Fruit fly (Drosophila melanogaster) whole organism, wandering third instar larva: ENCODE data around the gene ry.
A peak's percentile ranks its signal among the peaks of the same experiment; 100 is the strongest.

Experiments
- CG32264 ChIP-seq: fragments of 200-800 bp; sonication (Bioruptor generic); optimal IDR thresholded peaks from 2 replicates; lab custom pipeline; 2016; ENCODE audit warnings: missing biosample characterization, missing genetic modification characterization
- CG9705 ChIP-seq: fragments of 200-800 bp; sonication (Bioruptor generic); optimal IDR thresholded peaks from 2 replicates; lab custom pipeline; 2018; ENCODE audit warnings: missing biosample characterization, mild to moderate bottlenecking, missing genetic modification characterization
- CrebA ChIP-seq: fragments of 200-800 bp; sonication (Bioruptor generic); optimal IDR thresholded peaks from 2 replicates; lab custom pipeline; 2016; ENCODE audit warnings: missing biosample characterization, mild to moderate bottlenecking, missing genetic modification characterization, borderline replicate concordance
- Dfd ChIP-seq: fragments of >200 bp; optimal IDR thresholded peaks from 2 replicates; lab custom pipeline; 2017; ENCODE audit warnings: missing biosample characterization, missing genetic modification characterization
- Dif ChIP-seq: fragments of 200-275, 200-300 bp; sonication (Bioruptor generic); optimal IDR thresholded peaks from 2 replicates; lab custom pipeline; 2018; ENCODE audit warnings: missing biosample characterization, missing genetic modification characterization; ENCODE audit not compliant: partially characterized antibody
- GATAd ChIP-seq: sonication (Bioruptor generic); optimal IDR thresholded peaks from 2 replicates; lab custom pipeline; 2016; ENCODE audit warnings: missing biosample characterization, missing genetic modification characterization
- HLH106 ChIP-seq: fragments of 200-800 bp; optimal IDR thresholded peaks from 3 replicates; lab custom pipeline; 2019; ENCODE audit warnings: missing biosample characterization, mild to moderate bottlenecking, missing genetic modification characterization, moderate library complexity
- Hnf4 ChIP-seq: fragments of 200-800 bp; sonication (Bioruptor generic); optimal IDR thresholded peaks from 2 replicates; lab custom pipeline; 2016; ENCODE audit warnings: missing biosample characterization, mild to moderate bottlenecking, missing genetic modification characterization
- Hr78 ChIP-seq: fragments of >200 bp; optimal IDR thresholded peaks from 2 replicates; lab custom pipeline; 2017; ENCODE audit warnings: missing biosample characterization, missing genetic modification characterization
- Hr83 ChIP-seq: fragments of 200-300 bp; sonication (Bioruptor generic); optimal IDR thresholded peaks from 2 replicates; lab custom pipeline; 2016; ENCODE audit warnings: missing biosample characterization, mild to moderate bottlenecking, missing genetic modification characterization, moderate library complexity; ENCODE audit not compliant: poor library complexity, severe bottlenecking
- Jra ChIP-seq: sonication (Bioruptor generic); optimal IDR thresholded peaks from 2 replicates; lab custom pipeline; 2016; ENCODE audit warnings: missing biosample characterization, missing genetic modification characterization
- Mio ChIP-seq: sonication (Bioruptor generic); optimal IDR thresholded peaks from 2 replicates; lab custom pipeline; 2016; ENCODE audit warnings: missing biosample characterization, missing genetic modification characterization
- N ChIP-seq: fragments of >200 bp; optimal IDR thresholded peaks from 2 replicates; lab custom pipeline; 2018; ENCODE audit warnings: missing biosample characterization, missing external identifiers, missing genetic modification characterization
- OdsH ChIP-seq: fragments of 200-800 bp; sonication (Bioruptor generic); optimal IDR thresholded peaks from 2 replicates; lab custom pipeline; 2016; ENCODE audit warnings: missing biosample characterization, mild to moderate bottlenecking, missing genetic modification characterization
- Rel ChIP-seq, 2 experiments: fragments of 200-800 bp; sonication (Bioruptor generic) in 1 of 2; optimal IDR thresholded peaks; 2 replicates in 1 of 2; 3 replicates in 1 of 2; lab custom pipeline; 2016 to 2019; ENCODE audit warnings: mild to moderate bottlenecking in 2 of 2, missing biosample characterization in 2 of 2, missing genetic modification characterization in 2 of 2, moderate library complexity in 1 of 2
- Sp1 ChIP-seq: fragments of 200-800 bp; sonication (Bioruptor generic); optimal IDR thresholded peaks from 3 replicates; lab custom pipeline; 2019; ENCODE audit warnings: missing biosample characterization, mild to moderate bottlenecking, missing genetic modification characterization, moderate library complexity
- Vsx2 ChIP-seq: fragments of 200-300, 225-300 bp; sonication (Bioruptor generic); optimal IDR thresholded peaks from 2 replicates; lab custom pipeline; 2018; ENCODE audit warnings: missing biosample characterization, missing genetic modification characterization; ENCODE audit not compliant: partially characterized antibody
- br ChIP-seq: fragments of 200-800 bp; sonication (Bioruptor generic); optimal IDR thresholded peaks from 2 replicates; lab custom pipeline; 2016; ENCODE audit warnings: missing biosample characterization, missing genetic modification characterization
- brk ChIP-seq: fragments of 200-800 bp; sonication (Bioruptor generic); optimal IDR thresholded peaks from 2 replicates; lab custom pipeline; 2016; ENCODE audit warnings: missing biosample characterization, mild to moderate bottlenecking, missing genetic modification characterization
- dl ChIP-seq, 2 experiments: fragments of 175-275, 200-275 bp in 1 of 2; fragments of 200-275 bp in 1 of 2; sonication (Bioruptor generic); optimal IDR thresholded peaks; lab custom pipeline; 2018; ENCODE audit warnings: mild to moderate bottlenecking in 2 of 2, missing biosample characterization in 2 of 2, missing genetic modification characterization in 2 of 2, moderate library complexity in 2 of 2; ENCODE audit not compliant: partially characterized antibody in 2 of 2, insufficient read depth in 1 of 2
- dmrt93B ChIP-seq: fragments of 200-800 bp; sonication (Bioruptor generic); optimal IDR thresholded peaks from 2 replicates; lab custom pipeline; 2018; ENCODE audit warnings: missing biosample characterization, mild to moderate bottlenecking, missing genetic modification characterization
- dsf ChIP-seq: sonication (Bioruptor generic); optimal IDR thresholded peaks from 2 replicates; lab custom pipeline; 2016; ENCODE audit warnings: missing biosample characterization, missing genetic modification characterization, borderline replicate concordance
- ey ChIP-seq: fragments of 200-800 bp; sonication (Bioruptor generic); optimal IDR thresholded peaks from 2 replicates; lab custom pipeline; 2016; ENCODE audit warnings: missing biosample characterization, missing genetic modification characterization
- foxo ChIP-seq, 2 experiments: fragments of 200-800 bp; sonication (Bioruptor generic); optimal IDR thresholded peaks; 2 replicates in 1 of 2; 3 replicates in 1 of 2; lab custom pipeline; 2016 to 2017; ENCODE audit warnings: missing biosample characterization in 2 of 2, missing genetic modification characterization in 2 of 2
- fru ChIP-seq: fragments of 200-800 bp; sonication (Bioruptor generic); optimal IDR thresholded peaks from 3 replicates; lab custom pipeline; 2016; ENCODE audit warnings: missing biosample characterization, mild to moderate bottlenecking, missing genetic modification characterization
- h ChIP-seq: fragments of 200-800 bp; sonication (Bioruptor generic); optimal IDR thresholded peaks from 3 replicates; lab custom pipeline; 2016; ENCODE audit warnings: missing biosample characterization, mild to moderate bottlenecking, missing genetic modification characterization
- jim ChIP-seq: fragments of 175-275, 200-325 bp; sonication (Bioruptor generic); optimal IDR thresholded peaks from 2 replicates; lab custom pipeline; 2016; ENCODE audit warnings: missing biosample characterization, mild to moderate bottlenecking, missing genetic modification characterization
- lola ChIP-seq: fragments of >200 bp; optimal IDR thresholded peaks from 2 replicates; lab custom pipeline; 2017; ENCODE audit warnings: missing biosample characterization, missing genetic modification characterization
- pan ChIP-seq: fragments of >200 bp; optimal IDR thresholded peaks from 2 replicates; lab custom pipeline; 2017
- psq ChIP-seq: fragments of 200-800 bp; sonication (Bioruptor generic); optimal IDR thresholded peaks from 3 replicates; lab custom pipeline; 2017; ENCODE audit warnings: missing biosample characterization, mild to moderate bottlenecking, missing genetic modification characterization, moderate library complexity
- rgr ChIP-seq: fragments of 200-800 bp; sonication (Bioruptor generic); optimal IDR thresholded peaks from 3 replicates; lab custom pipeline; 2016; ENCODE audit warnings: missing biosample characterization, mild to moderate bottlenecking, missing genetic modification characterization
- sage ChIP-seq: fragments of 200-800 bp; sonication (Bioruptor generic); optimal IDR thresholded peaks from 2 replicates; lab custom pipeline; 2016; ENCODE audit warnings: missing biosample characterization, mild to moderate bottlenecking, missing genetic modification characterization
- sv ChIP-seq: fragments of 200-800 bp; sonication (Bioruptor generic); optimal IDR thresholded peaks from 3 replicates; lab custom pipeline; 2016; ENCODE audit warnings: missing biosample characterization, missing genetic modification characterization
- tai ChIP-seq: sonication (Bioruptor generic); optimal IDR thresholded peaks from 2 replicates; lab custom pipeline; 2016; ENCODE audit warnings: missing biosample characterization, missing genetic modification characterization
- usp ChIP-seq: fragments of >200 bp; optimal IDR thresholded peaks from 2 replicates; lab custom pipeline; 2017; ENCODE audit warnings: missing biosample characterization, missing genetic modification characterization

The ry gene

DNA sequence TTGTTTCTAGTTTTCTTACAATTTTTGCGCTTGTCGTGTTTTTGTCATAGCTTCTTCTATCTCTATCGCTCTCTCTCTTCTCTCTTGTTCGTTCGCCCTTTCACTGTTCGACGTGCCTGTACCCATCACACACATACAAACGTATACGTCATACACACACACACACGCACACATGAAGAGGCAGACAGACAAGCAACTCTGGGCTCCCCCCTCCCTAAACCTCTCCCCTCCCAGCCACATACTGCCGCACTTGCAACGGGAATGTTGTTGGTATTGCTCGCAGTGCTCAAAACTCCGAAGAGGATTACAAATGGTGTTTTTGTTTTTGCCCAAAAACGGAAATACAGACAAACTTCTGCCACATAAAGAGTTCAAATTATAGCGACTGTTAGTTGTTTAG is 19.3 kb upstream of the ry start:
- TF ChIP-seq Hr83 (GFP tag; lab: Kevin White, UChicago) (peak; percentile 21), dl (GFP tag; optimal IDR thresholded peaks at IDR 0.05; lab: Kevin White, UChicago; ENCODE audit: insufficient read depth in 1 of 2, partially characterized antibody in 2 of 2) (peak in 1 of 2 experiments; percentile 7), sage (GFP tag; lab: Kevin White, UChicago) (no peak), Mio (GFP tag; lab: Kevin White, UChicago) (no peak), psq (GFP tag; lab: Kevin White, UChicago) (peak; percentile 34), lola (GFP tag; lab: Kevin White, UChicago) (no peak), jim (GFP tag; lab: Kevin White, UChicago) (no peak), pan (lab: Kevin White, UChicago) (no peak), Hr78 (no peak)

- no peak for TF ChIP-seq Dif (GFP tag; lab: Kevin White, UChicago)
- TF ChIP-seq sv = no peak
- no peak for TF ChIP-seq fru (GFP tag; lab: Kevin White, UChicago)
These were observed 18.0 kb upstream of the ry start for dm6 chr3R:13014168-13014881.

DNA sequence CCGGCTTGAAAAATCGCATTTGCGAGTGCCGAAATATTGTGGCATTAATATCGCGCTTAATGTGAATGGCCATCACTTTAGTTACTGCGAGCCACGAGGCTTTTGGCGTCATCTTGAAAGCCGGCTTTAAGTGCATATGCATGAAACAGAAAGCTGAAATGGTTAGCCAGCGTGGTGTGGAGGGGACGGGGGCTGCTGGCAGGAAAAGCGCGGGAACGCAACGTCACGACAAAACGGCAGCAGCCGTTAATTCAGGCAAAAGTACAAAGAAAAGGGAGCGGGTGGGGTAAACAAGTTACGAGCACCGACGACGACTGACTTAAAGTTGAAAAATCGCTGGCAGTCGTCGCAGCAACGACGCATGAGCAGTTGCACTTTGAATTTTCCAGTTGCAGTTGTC is 16.9 kb upstream of the ry start:
- TF ChIP-seq GATAd (GFP tag; lab: Kevin White, UChicago) (no peak), Rel (GFP tag; optimal IDR thresholded peaks at IDR 0.05; lab: Kevin White, UChicago) (no peak), Rel (tag; optimal IDR thresholded peaks at IDR 0.05; lab: Kevin White, UChicago) (no peak), sv (no peak), foxo (GFP tag; optimal IDR thresholded peaks at IDR 0.05; lab: Kevin White, UChicago) (no peak), dl (GFP tag; optimal IDR thresholded peaks at IDR 0.05; lab: Kevin White, UChicago; ENCODE audit: insufficient read depth in 1 of 2, partially characterized antibody in 2 of 2) (no peak), CG32264 (GFP tag; lab: Kevin White, UChicago) (no peak), sage (GFP tag; lab: Kevin White, UChicago) (no peak), fru (GFP tag; lab: Kevin White, UChicago) (no peak), Jra (GFP tag; lab: Kevin White, UChicago) (no peak), Vsx2 (GFP tag; lab: Kevin White, UChicago) (no peak), h (GFP tag; lab: Kevin White, UChicago) (no peak), br (GFP tag; lab: Kevin White, UChicago) (no peak), dsf (GFP tag; lab: Kevin White, UChicago) (no peak), CrebA (GFP tag; lab: Kevin White, UChicago) (no peak)

DNA sequence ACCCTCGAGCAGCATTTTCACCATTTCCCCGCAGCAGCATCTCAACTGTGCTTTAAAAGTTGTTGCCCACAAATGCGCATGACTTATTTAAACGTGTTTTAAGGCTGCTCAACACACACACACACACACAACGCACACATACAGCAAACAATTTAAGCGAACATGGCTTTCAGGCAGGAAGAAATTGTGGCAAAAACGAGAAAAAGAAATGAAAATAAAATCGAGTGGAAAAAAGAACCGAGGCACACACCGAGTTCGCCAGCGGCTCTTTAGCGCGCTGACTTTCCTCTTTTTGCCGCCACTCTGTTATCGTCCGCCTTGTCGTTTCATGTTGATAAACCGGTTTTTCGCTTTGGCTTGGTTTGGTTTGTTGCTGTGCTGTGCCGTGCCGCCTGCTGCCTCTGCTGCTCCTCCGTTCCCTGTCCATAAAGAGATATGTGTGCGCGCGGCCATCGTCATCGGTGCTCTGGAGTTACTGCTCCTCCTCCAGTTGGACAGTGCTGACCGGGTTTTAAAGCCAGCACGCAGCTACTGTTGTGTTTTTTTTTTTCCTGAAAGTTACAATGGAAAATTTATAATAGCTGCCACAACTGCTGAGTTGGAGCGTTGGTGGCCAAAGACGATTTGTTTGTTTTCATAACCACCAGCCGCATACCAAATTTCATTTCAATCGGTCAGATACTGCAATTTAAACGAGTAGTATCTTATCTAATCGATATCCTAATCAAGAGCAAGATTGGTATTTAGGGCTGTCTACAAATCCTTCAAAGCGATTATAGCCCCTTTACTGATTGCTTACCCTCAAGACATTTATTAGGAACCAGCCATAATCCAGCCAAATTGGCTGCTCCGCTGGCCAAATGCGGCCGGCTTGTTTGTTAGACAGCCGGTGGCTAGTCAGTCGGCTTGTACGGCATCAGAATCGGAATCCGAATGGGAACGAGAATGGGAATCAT is 16.2 kb upstream of the ry start:
- TF ChIP-seq dsf (GFP tag; lab: Kevin White, UChicago) (no peak), Mio (GFP tag; lab: Kevin White, UChicago) (no peak), foxo (GFP tag; optimal IDR thresholded peaks at IDR 0.05; lab: Kevin White, UChicago) (peak; percentile 22 to 72), Hr83 (GFP tag; lab: Kevin White, UChicago) (peak; percentile 65), Dfd (GFP tag; lab: Kevin White, UChicago) (no peak), CG32264 (GFP tag; lab: Kevin White, UChicago) (peak; percentile 9), sage (GFP tag; lab: Kevin White, UChicago) (peak; percentile 46), GATAd (GFP tag; lab: Kevin White, UChicago) (no peak), dmrt93B (GFP tag; lab: Kevin White, UChicago) (no peak), rgr (GFP tag; lab: Kevin White, UChicago) (no peak), Dif (GFP tag; lab: Kevin White, UChicago) (peak; percentile 68), lola (GFP tag; lab: Kevin White, UChicago) (no peak), Rel (GFP tag; optimal IDR thresholded peaks at IDR 0.05; lab: Kevin White, UChicago) (peak; percentile 87), Rel (tag; optimal IDR thresholded peaks at IDR 0.05; lab: Kevin White, UChicago) (peak; percentile 73), HLH106 (tag; lab: Kevin White, UChicago) (peak; percentile 4), ey (GFP tag; lab: Kevin White, UChicago) (peak; percentile 21), OdsH (GFP tag; lab: Kevin White, UChicago) (peak; percentile 11), Sp1 (GFP tag; lab: Kevin White, UChicago) (no peak), jim (GFP tag; lab: Kevin White, UChicago) (peak; percentile 21), dl (GFP tag; optimal IDR thresholded peaks at IDR 0.05; lab: Kevin White, UChicago; ENCODE audit: insufficient read depth in 1 of 2, partially characterized antibody in 2 of 2) (peak; percentile 60 to 71), brk (GFP tag; lab: Kevin White, UChicago) (peak; percentile 56), pan (lab: Kevin White, UChicago) (no peak), Hnf4 (peak; percentile 16), psq (GFP tag; lab: Kevin White, UChicago) (peak; percentile 69), Jra (GFP tag; lab: Kevin White, UChicago) (peak; percentile 25), CrebA (GFP tag; lab: Kevin White, UChicago) (no peak), fru (GFP tag; lab: Kevin White, UChicago) (peak; percentile 62), br (GFP tag; lab: Kevin White, UChicago) (peak; percentile 36), N (GFP tag; lab: Kevin White, UChicago) (no peak), usp (GFP tag; lab: Kevin White, UChicago) (no peak), CG9705 (GFP tag; lab: Kevin White, UChicago) (no peak), sv (no peak), tai (GFP tag; lab: Kevin White, UChicago) (peak; percentile 9)
